Worm (Caenorhabditis elegans): Measurements from ENCODE around the gene nlp-29.

- TF ChIP-seq dpl-1 (GFP tag; optimal IDR thresholded peaks at IDR 0.05) (no peak), sptf-2 (GFP tag; optimal IDR thresholded peaks at IDR 0.05) (no peak), rcor-1 (GFP tag; IDR thresholded peaks at IDR 0.05) (no peak), D2030.7 (GFP tag; IDR thresholded peaks at IDR 0.05) (no peak), repo-1 (tag; optimal IDR thresholded peaks at IDR 0.05) (no peak), K11D2.4 (GFP tag; IDR thresholded peaks at IDR 0.05) (no peak), Y95B8A.8 (GFP tag; IDR thresholded peaks at IDR 0.05) (no peak), bed-1 (GFP tag; IDR thresholded peaks at IDR 0.05) (no peak), nfya-1 (tag; optimal IDR thresholded peaks at IDR 0.05; ENCODE audit: borderline replicate concordance, insufficient read depth) (no peak), ceh-40 (GFP tag; IDR thresholded peaks at IDR 0.05) (no peak), unc-130 (GFP tag; optimal IDR thresholded peaks at IDR 0.05) (no peak)
Measured at ce11 chrV:3987616-3988015, 3.4 kb downstream of the nlp-29 start, which contains the start of gene nlp-28.

Data from whole organism, young adult.